Fruit fly (Drosophila melanogaster): Measurements from ENCODE around the gene nero.

DNA sequence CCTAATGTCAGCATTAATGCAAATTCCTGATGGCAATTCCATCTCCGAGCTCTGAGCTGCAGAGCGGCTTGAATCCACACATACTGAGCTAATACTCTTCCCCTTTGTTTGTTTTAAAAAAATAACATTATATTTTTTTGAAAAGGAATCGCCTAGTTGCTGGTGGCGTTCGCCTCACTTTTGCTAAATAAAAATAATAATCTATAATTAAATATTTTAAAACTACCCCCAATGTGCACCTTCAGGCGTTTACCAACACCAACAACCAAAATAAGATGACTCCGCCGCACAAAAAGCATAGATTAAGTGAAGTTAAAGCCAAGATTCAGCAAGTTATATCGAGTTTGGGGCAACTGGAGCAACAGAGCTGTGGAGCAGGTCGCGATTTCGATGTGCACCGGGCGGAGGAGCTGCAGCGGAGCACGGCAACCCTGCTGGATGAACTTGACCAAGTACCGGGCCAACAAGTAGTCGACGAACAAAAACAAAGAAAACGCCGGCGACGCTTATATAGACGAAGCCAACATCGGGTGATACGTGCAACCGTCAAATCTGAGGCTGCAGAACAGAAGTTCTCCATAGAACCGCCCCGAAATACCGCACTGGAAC, 3.2 kb downstream of the nero start, which contains the start of gene CG1896:
- TF ChIP-seq CG1621 (tag; optimal IDR thresholded peaks at IDR 0.05) (peak; percentile 43), OdsH (GFP tag; optimal IDR thresholded peaks at IDR 0.05) (peak; percentile 76), salr (GFP tag; optimal IDR thresholded peaks at IDR 0.05) (peak in 1 of 2 experiments; percentile 67), CG15336 (GFP tag; IDR thresholded peaks at IDR 0.05) (peak; percentile 60), CG6854 (GFP tag; optimal IDR thresholded peaks at IDR 0.05) (no peak), net (GFP tag; optimal IDR thresholded peaks at IDR 0.05) (peak; percentile 73), CG8319 (GFP tag; optimal IDR thresholded peaks at IDR 0.05) (peak; percentile 19), Blimp-1 (GFP tag; optimal IDR thresholded peaks at IDR 0.05) (no peak)

All from whole organism, prepupa.